Worm (Caenorhabditis elegans): ENCODE measurements around the gene rab-6.1.

DNA sequence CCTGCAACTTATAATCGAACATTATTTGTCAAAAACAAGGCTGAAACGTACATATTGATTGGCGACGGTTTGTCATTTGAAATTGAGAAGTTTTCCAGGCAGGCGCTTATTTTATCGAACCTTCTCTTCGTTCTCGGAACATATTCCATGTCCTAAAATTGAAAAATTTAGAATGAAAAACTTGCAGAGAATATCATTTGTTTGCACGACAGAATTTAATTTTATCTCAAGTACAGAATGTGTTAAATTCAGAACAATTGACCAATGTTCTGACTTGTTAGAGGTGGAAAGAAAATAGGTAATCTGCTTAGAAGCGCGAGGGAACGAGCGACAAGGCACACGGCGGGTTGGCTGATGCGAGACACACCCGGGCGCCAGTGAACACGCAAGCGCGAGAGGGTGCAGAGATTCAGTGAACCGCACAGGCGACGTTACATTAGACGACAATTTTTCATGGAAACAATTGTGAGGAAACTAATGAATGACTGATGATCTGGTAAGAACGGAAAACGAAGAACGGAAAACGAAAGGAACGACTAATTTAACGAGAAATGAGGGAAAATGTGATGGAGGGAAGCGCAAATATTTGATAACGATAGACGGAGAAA, 46.7 kb upstream of the rab-6.1 start:
- peak; percentile 38; the same call in 1 of the 2 replicates for TF ChIP-seq klf-2 (GFP tag; conservative IDR thresholded peaks at IDR 0.05)
- TF ChIP-seq cog-1 (tag; optimal IDR thresholded peaks at IDR 0.05), result no peak
- no peak for TF ChIP-seq ztf-23 (GFP tag; IDR thresholded peaks at IDR 0.05)
- 0 out of 2 replicates have a peak, but pooled peaks have one; percentile 18 for TF ChIP-seq ztf-29 (GFP tag; IDR thresholded peaks at IDR 0.05)
- TF ChIP-seq tab-1 (GFP tag; IDR thresholded peaks at IDR 0.05), result no peak
- no peak for TF ChIP-seq ref-1 (GFP tag; conservative IDR thresholded peaks at IDR 0.05)
- TF ChIP-seq med-1 (GFP tag; optimal IDR thresholded peaks at IDR 0.05; ENCODE audit: insufficient read depth), result no peak
- no peak for TF ChIP-seq T22C8.4 (GFP tag; IDR thresholded peaks at IDR 0.05)

Data from whole organism, midembryonic.